Worm (Caenorhabditis elegans): ENCODE measurements around the gene mrpl-46.
"Not testable (repeated sequence)": the region's sequence is repeated elsewhere in the genome, so short reads cannot be mapped to it uniquely, and the experiment has no call there.

ce11 chrIV:813341-813740, 12.7 kb downstream of the mrpl-46 start:
- not testable (repeated sequence) for TF ChIP-seq elt-2 (tag; optimal IDR thresholded peaks at IDR 0.05); ztf-16 (tag; optimal IDR thresholded peaks at IDR 0.05); unc-86 (tag; optimal IDR thresholded peaks at IDR 0.05); ceh-6 (GFP tag; optimal IDR thresholded peaks at IDR 0.05); ama-1 (optimal IDR thresholded peaks at IDR 0.05); pqm-1 (tag; optimal IDR thresholded peaks at IDR 0.05); syd-9 (tag; optimal IDR thresholded peaks at IDR 0.05); ets-4 (tag; optimal IDR thresholded peaks at IDR 0.05); ceh-48 (tag; optimal IDR thresholded peaks at IDR 0.05); unc-55 (GFP tag; optimal IDR thresholded peaks at IDR 0.05)
- peak; percentile 16 for TF ChIP-seq rnt-1 (tag; optimal IDR thresholded peaks at IDR 0.05)
- peak; percentile 58 for TF ChIP-seq ceh-31 (tag; optimal IDR thresholded peaks at IDR 0.05)

Measured in whole organism, late embryonic.